Worm (Caenorhabditis elegans) whole organism, L3 larva: Measurements from ENCODE around the gene ntl-3.

Source experiments
- R02D3.7 ChIP-seq: fragments of 150-350 bp; optimal IDR thresholded peaks from 2 replicates; lab custom pipeline; 2014; ENCODE audit warnings: missing biosample characterization, missing genetic modification characterization
- ZK546.5 ChIP-seq: sonication (generic microtip); optimal IDR thresholded peaks from 2 replicates; lab custom pipeline; 2017; ENCODE audit warnings: missing biosample characterization, missing genetic modification characterization
- ama-1 ChIP-seq: fragments of 150-350 bp; optimal IDR thresholded peaks from 2 replicates; lab custom pipeline; 2018
- ceh-16 ChIP-seq: sonication (generic microtip); optimal IDR thresholded peaks from 2 replicates; lab custom pipeline; 2017; ENCODE audit warnings: missing biosample characterization, missing genetic modification characterization
- ceh-28 ChIP-seq: fragments of 150-350 bp; optimal IDR thresholded peaks from 2 replicates; lab custom pipeline; 2014; ENCODE audit warnings: missing biosample characterization, missing genetic modification reagents, missing genetic modification characterization
- ceh-9 ChIP-seq: sonication (generic microtip); optimal IDR thresholded peaks from 2 replicates; lab custom pipeline; 2018; ENCODE audit warnings: missing biosample characterization, missing genetic modification characterization
- daf-12 ChIP-seq: fragments of 150-350 bp; optimal IDR thresholded peaks from 2 replicates; lab custom pipeline; 2014; ENCODE audit warnings: missing biosample characterization, missing genetic modification reagents, missing genetic modification characterization
- egl-27 ChIP-seq: sonication (generic microtip); optimal IDR thresholded peaks from 4 replicates; lab custom pipeline; 2017; ENCODE audit warnings: missing biosample characterization, missing genetic modification reagents, missing genetic modification characterization
- egl-5 ChIP-seq: fragments of 150-350 bp; optimal IDR thresholded peaks from 2 replicates; lab custom pipeline; 2017; ENCODE audit warnings: missing biosample characterization, missing genetic modification reagents, missing genetic modification characterization, inconsistent platforms
- elt-1 ChIP-seq: fragments of 150-350 bp; optimal IDR thresholded peaks from 2 replicates; lab custom pipeline; 2014; ENCODE audit warnings: missing biosample characterization, missing genetic modification characterization
- elt-2 ChIP-seq: sonication (generic microtip); optimal IDR thresholded peaks from 2 replicates; lab custom pipeline; 2016; ENCODE audit warnings: missing genetic modification reagents, mild to moderate bottlenecking, missing genetic modification characterization, missing compliant biosample characterization
- fkh-10 ChIP-seq: sonication (generic microtip); optimal IDR thresholded peaks from 2 replicates; lab custom pipeline; 2017; ENCODE audit warnings: missing biosample characterization, missing genetic modification reagents, missing genetic modification characterization
- fkh-2 ChIP-seq: fragments of 150-350 bp; optimal IDR thresholded peaks from 2 replicates; lab custom pipeline; 2014; ENCODE audit warnings: missing biosample characterization, missing genetic modification reagents, missing genetic modification characterization
- fos-1 ChIP-seq: fragments of 150-350 bp; optimal IDR thresholded peaks from 2 replicates; lab custom pipeline; 2014; ENCODE audit warnings: missing biosample characterization, missing genetic modification characterization
- hmg-11 ChIP-seq: sonication (generic microtip); optimal IDR thresholded peaks from 2 replicates; lab custom pipeline; 2016; ENCODE audit warnings: missing genetic modification characterization, missing compliant biosample characterization
- jun-1 ChIP-seq: fragments of 150-350 bp; optimal IDR thresholded peaks from 2 replicates; lab custom pipeline; 2014; ENCODE audit warnings: missing biosample characterization, missing genetic modification reagents, missing genetic modification characterization
- lin-15B ChIP-seq: fragments of 150-350 bp; optimal IDR thresholded peaks from 2 replicates; lab custom pipeline; 2014; ENCODE audit warnings: missing biosample characterization, missing genetic modification characterization
- lin-39 ChIP-seq: fragments of 150-350 bp; optimal IDR thresholded peaks from 2 replicates; lab custom pipeline; 2018; ENCODE audit warnings: missing biosample characterization, missing genetic modification reagents, missing genetic modification characterization
- mdl-1 ChIP-seq: fragments of 150-350 bp; optimal IDR thresholded peaks from 2 replicates; lab custom pipeline; 2014; ENCODE audit warnings: missing biosample characterization, missing genetic modification characterization
- mml-1 ChIP-seq: fragments of 150-350 bp; sonication (generic microtip); optimal IDR thresholded peaks from 3 replicates; lab custom pipeline; 2014; ENCODE audit warnings: missing biosample characterization, missing genetic modification characterization
- nfya-1 ChIP-seq: sonication (generic microtip); optimal IDR thresholded peaks from 2 replicates; lab custom pipeline; 2017; ENCODE audit warnings: missing genetic modification characterization, mild to moderate bottlenecking, missing compliant biosample characterization, antibody characterized with exemption, moderate library complexity; ENCODE audit not compliant: insufficient read depth
- nhr-23 ChIP-seq: fragments of 150-350 bp; optimal IDR thresholded peaks from 2 replicates; lab custom pipeline; 2014; ENCODE audit warnings: missing biosample characterization, missing genetic modification reagents, missing genetic modification characterization
- nhr-237 ChIP-seq: fragments of 150-350 bp; optimal IDR thresholded peaks from 2 replicates; lab custom pipeline; 2014; ENCODE audit warnings: missing biosample characterization, missing genetic modification characterization
- nhr-25 ChIP-seq: sonication (generic microtip); optimal IDR thresholded peaks from 2 replicates; lab custom pipeline; 2017; ENCODE audit warnings: missing biosample characterization, missing genetic modification characterization
- nhr-43 ChIP-seq: sonication (generic microtip); optimal IDR thresholded peaks from 2 replicates; lab custom pipeline; 2016; ENCODE audit warnings: mild to moderate bottlenecking, missing genetic modification characterization, missing compliant biosample characterization; ENCODE audit not compliant: poor library complexity, severe bottlenecking
- nhr-76 ChIP-seq: fragments of 150-350 bp; sonication (generic microtip); optimal IDR thresholded peaks from 5 replicates; lab custom pipeline; 2014; ENCODE audit warnings: missing biosample characterization, missing genetic modification characterization
- nhr-77 ChIP-seq: fragments of 150-350 bp; optimal IDR thresholded peaks from 2 replicates; lab custom pipeline; 2014; ENCODE audit warnings: missing biosample characterization, missing genetic modification characterization
- pha-4 ChIP-seq: fragments of 150-350 bp; optimal IDR thresholded peaks from 2 replicates; lab custom pipeline; 2014; ENCODE audit warnings: missing biosample characterization, missing genetic modification reagents, missing genetic modification characterization
- pqm-1 ChIP-seq: fragments of 150-350 bp; optimal IDR thresholded peaks from 2 replicates; lab custom pipeline; 2017; ENCODE audit warnings: missing biosample characterization, missing genetic modification characterization, inconsistent platforms
- skn-1 ChIP-seq: fragments of 150-350 bp; optimal IDR thresholded peaks from 2 replicates; lab custom pipeline; 2014; ENCODE audit warnings: missing biosample characterization, missing genetic modification characterization
- snpc-4 ChIP-seq: fragments of 150-350 bp; optimal IDR thresholded peaks from 2 replicates; lab custom pipeline; 2014; ENCODE audit warnings: missing biosample characterization, missing genetic modification characterization
- tbx-2 ChIP-seq: sonication (generic microtip); optimal IDR thresholded peaks from 2 replicates; lab custom pipeline; 2016; ENCODE audit warnings: mild to moderate bottlenecking, missing genetic modification characterization, missing compliant biosample characterization
- unc-62 ChIP-seq: fragments of 150-350 bp; sonication (generic microtip); optimal IDR thresholded peaks from 4 replicates; lab custom pipeline; 2014; ENCODE audit warnings: missing biosample characterization, missing genetic modification reagents, missing genetic modification characterization
- zag-1 ChIP-seq: fragments of 150-350 bp; optimal IDR thresholded peaks from 2 replicates; lab custom pipeline; 2014; ENCODE audit warnings: missing biosample characterization, missing genetic modification characterization
- ztf-11 ChIP-seq: fragments of 150-350 bp; optimal IDR thresholded peaks from 2 replicates; lab custom pipeline; 2014; ENCODE audit warnings: missing biosample characterization, missing genetic modification characterization
- ztf-4 ChIP-seq: fragments of 150-350 bp; optimal IDR thresholded peaks from 2 replicates; lab custom pipeline; 2014; ENCODE audit warnings: missing biosample characterization, missing genetic modification characterization

Gene ntl-3

DNA sequence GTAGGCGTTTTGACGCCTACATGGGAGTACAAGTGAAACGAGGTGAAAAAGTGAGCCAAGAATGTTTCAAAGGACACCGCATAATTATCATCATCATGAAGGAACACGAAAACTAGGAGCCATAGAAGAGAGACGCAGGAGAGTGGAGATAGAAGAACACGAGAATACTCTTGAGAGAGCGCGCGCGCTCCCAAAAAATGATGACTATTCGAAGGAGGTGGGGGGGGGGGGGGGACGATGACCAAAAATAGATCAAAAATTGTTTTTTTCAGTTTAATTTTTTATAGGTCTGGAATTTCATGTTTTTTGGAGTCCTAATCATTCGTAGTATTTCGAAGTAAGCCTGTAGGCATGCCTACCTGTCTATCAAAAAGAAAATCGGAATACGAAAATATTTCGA, 9.5 kb downstream of the ntl-3 start:
- TF ChIP-seq skn-1 (tag; lab: Kevin White, UChicago) (peak; percentile 92), hmg-11 (tag; lab: Kevin White, UChicago) (peak; percentile 8), tbx-2 (no peak), nfya-1 (peak; percentile 21), elt-1 (tag; lab: Kevin White, UChicago) (no peak), nhr-237 (tag; lab: Kevin White, UChicago) (no peak), pqm-1 (tag; lab: Kevin White, UChicago) (no peak), nhr-77 (tag; lab: Kevin White, UChicago) (no peak)
- TF ChIP-seq, all 47 proteins: peak for 3

DNA sequence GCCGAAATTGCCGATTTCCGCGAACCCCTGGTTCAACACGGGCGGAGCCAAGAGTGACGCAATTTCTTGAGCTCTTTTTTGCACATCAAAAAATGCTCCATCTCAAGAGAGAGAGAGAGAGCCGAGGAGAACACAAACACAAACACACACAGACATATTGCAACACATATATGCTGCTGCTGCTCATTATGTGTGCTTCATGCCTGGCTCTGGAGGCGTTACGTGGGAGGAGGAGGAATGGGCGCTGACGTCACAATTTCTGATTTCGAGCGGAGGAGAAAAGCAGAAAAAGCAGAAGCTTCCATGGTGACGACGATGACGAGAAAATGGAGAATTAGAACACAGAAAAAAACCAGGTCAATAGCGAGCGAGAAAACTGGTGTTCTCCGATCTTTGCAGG, 10.2 kb downstream of the ntl-3 start:
- TF ChIP-seq nfya-1 (peak; percentile 51), egl-5 (tag; lab: Kevin White, UChicago) (peak; percentile 13), pha-4 (tag; lab: Kevin White, UChicago) (peak; percentile 7), ceh-16 (tag; lab: Kevin White, UChicago) (no peak)

DNA sequence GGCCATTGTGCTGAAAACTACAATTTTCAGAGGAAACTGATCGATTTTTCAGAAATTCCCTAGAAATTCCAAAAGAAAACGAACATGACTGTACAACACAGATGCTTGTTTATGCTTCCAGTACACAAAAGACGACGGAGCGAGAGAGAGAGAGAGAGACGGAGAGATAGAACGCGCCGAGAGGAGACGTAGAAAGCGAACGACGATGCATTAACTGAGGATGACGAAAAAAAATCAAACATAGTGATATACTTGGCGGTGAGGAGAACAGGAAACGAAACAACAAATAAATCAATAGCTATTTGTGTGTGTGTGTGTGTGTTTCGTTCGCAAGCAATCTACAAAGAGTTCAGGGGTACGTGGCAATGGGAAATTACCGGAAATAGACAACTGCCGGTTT, 11.5 kb downstream of the ntl-3 start:
- TF ChIP-seq pqm-1 (tag; lab: Kevin White, UChicago), result peak; percentile 61
- TF ChIP-seq pha-4 (tag; lab: Kevin White, UChicago), result peak; percentile 96
- TF ChIP-seq ztf-11, result no peak
- TF ChIP-seq nfya-1, result peak; percentile 50
- no peak for TF ChIP-seq ceh-9 (tag; lab: Kevin White, UChicago)
- TF ChIP-seq mml-1 (tag; lab: Kevin White, UChicago), result no peak
- peak; percentile 75 for TF ChIP-seq skn-1 (tag; lab: Kevin White, UChicago)
- TF ChIP-seq nhr-43, result no peak
- TF ChIP-seq ceh-28, result peak; percentile 37
- peak; percentile 50 for TF ChIP-seq egl-5 (tag; lab: Kevin White, UChicago)
- peak; percentile 20 for TF ChIP-seq ama-1 (lab: Kevin White, UChicago)
- peak; percentile 18 for TF ChIP-seq hmg-11 (tag; lab: Kevin White, UChicago)
- TF ChIP-seq snpc-4 (tag; lab: Kevin White, UChicago), result peak; percentile 17
- peak; percentile 42 for TF ChIP-seq elt-2 (tag; lab: Kevin White, UChicago)
- TF ChIP-seq fos-1 (tag; lab: Kevin White, UChicago), result no peak
- peak; percentile 15 for TF ChIP-seq lin-39 (tag; lab: Kevin White, UChicago)
- no peak for TF ChIP-seq lin-15B (tag; lab: Kevin White, UChicago)
- no peak for TF ChIP-seq egl-27
- TF ChIP-seq fkh-2 (tag; lab: Kevin White, UChicago), result no peak
- TF ChIP-seq ztf-4, result no peak

DNA sequence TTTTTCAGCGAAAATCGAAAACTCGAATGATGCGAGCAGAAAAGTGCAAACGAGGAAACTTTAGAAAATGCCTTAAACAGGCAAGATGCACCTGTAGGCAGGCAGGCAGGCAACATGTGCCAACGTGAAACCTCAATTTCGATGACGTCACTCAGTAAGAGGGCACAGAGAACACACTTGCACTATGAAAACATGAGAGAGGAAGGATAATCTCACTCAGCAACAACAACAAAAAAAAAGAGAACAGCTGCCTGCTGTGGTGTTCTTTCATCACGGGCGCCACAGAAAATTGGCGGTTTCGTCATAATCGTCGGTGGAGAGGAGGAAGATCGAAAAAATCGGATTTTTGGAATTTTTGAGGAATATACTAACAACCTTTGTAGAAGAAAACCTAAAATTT, 12.1 kb downstream of the ntl-3 start:
- TF ChIP-seq lin-39 (tag; lab: Kevin White, UChicago) (peak; percentile 7), unc-62 (GFP tag; lab: Kevin White, UChicago) (no peak), jun-1 (tag; lab: Kevin White, UChicago) (no peak), mdl-1 (tag; lab: Kevin White, UChicago) (no peak), nhr-23 (tag; lab: Kevin White, UChicago) (no peak), fkh-10 (GFP tag; lab: Kevin White, UChicago) (no peak), daf-12 (no peak), hmg-11 (tag; lab: Kevin White, UChicago) (no peak), nfya-1 (peak; percentile 49), zag-1 (tag; lab: Kevin White, UChicago) (no peak), nhr-77 (tag; lab: Kevin White, UChicago) (no peak), ZK546.5 (tag; lab: Kevin White, UChicago) (no peak), pqm-1 (tag; lab: Kevin White, UChicago) (no peak)

DNA sequence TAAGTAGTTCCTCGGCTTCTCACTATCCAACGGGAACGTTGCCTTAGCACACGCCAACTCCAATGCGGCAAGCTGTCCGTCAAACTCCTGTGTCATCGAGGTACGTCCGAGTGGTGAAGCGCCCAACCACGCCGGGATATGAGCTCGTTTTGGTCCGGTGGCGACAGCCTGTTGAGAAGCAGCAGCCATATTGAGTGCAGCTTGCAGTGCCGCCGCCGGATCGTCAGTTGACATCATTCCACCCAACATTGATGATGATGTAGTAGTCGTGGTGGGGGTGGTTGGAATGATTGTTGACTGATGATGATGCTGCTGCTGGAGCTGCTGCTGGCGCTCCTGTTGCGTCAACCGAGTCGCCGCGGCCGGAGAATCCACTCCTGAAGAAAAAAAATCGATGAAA, 12.8 kb downstream of the ntl-3 start:
- TF ChIP-seq R02D3.7 (tag; lab: Kevin White, UChicago) (no peak), elt-1 (tag; lab: Kevin White, UChicago) (no peak), mml-1 (tag; lab: Kevin White, UChicago) (no peak), ceh-16 (tag; lab: Kevin White, UChicago) (no peak), nhr-23 (tag; lab: Kevin White, UChicago) (no peak), nhr-25 (no peak), egl-5 (tag; lab: Kevin White, UChicago) (no peak), nhr-76 (tag; lab: Kevin White, UChicago) (no peak)
